Worm (Caenorhabditis elegans) whole organism, L2 larva: ENCODE data around the gene npp-27.

ENCODE experiments used
- R02D3.7 ChIP-seq: fragments of 150-350 bp; optimal IDR thresholded peaks from 2 replicates; lab custom pipeline; 2014; ENCODE audit warnings: missing biosample characterization, missing genetic modification characterization
- dmd-4 ChIP-seq: sonication (generic microtip); optimal IDR thresholded peaks from 2 replicates; lab custom pipeline; 2017; ENCODE audit warnings: missing biosample characterization, missing genetic modification characterization
- egl-27 ChIP-seq: sonication (generic microtip); optimal IDR thresholded peaks from 3 replicates; lab custom pipeline; 2017; ENCODE audit warnings: missing biosample characterization, missing genetic modification reagents, missing genetic modification characterization
- lin-39 ChIP-seq: fragments of 150-350 bp; optimal IDR thresholded peaks from 2 replicates; lab custom pipeline; 2014; ENCODE audit warnings: missing biosample characterization, missing genetic modification reagents, missing genetic modification characterization
- nhr-11 ChIP-seq: fragments of 150-350 bp; optimal IDR thresholded peaks from 2 replicates; lab custom pipeline; 2014; ENCODE audit warnings: missing biosample characterization, missing genetic modification characterization
- snpc-4 ChIP-seq: fragments of 150-350 bp; optimal IDR thresholded peaks from 2 replicates; lab custom pipeline; 2014; ENCODE audit warnings: missing biosample characterization, missing genetic modification characterization
- unc-39 ChIP-seq: fragments of 150-350 bp; optimal IDR thresholded peaks from 2 replicates; lab custom pipeline; 2014; ENCODE audit warnings: missing biosample characterization, missing genetic modification characterization
- ztf-11 ChIP-seq: sonication (generic microtip); optimal IDR thresholded peaks from 2 replicates; lab custom pipeline; 2017; ENCODE audit warnings: missing biosample characterization, missing genetic modification characterization

DNA sequence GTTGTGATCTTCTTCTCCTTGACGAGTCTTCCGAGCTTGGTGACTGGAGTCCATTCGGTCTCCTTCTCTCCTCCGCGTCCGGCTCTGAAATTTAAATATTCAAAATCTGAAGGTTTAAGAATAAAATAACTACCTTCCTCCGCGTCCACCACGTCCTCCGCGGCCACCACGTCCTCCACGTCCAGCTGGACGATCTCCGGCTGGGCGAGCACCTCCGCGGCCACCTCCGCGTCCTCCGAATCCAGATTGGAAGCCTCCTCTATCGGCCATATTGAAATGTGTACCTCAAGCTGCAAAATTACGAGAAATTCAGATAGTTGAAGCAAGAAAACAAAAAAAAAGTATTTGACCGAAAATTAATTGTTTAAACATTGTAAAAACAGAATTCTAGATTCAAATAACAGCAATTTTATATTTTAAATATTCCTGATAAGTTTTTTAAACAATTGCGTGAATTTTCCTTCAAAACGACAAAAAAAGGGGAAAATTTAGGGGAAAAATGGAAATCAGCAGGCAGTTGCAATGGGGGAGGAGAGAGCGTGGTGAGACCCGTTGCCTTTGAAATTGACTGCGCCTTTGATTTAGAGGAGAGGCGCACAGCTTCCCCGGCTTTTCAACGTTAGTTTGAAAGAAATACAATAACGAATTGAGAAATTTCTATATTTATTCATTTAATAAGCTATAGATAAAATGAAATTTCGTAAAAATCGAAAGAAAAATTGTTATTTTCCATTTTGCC lies 16.2 kb upstream of the npp-27 start, which contains the start of gene rps-2:
- no peak for TF ChIP-seq lin-39 (tag; lab: Kevin White, UChicago)
- TF ChIP-seq ztf-11 (tag; lab: Kevin White, UChicago), result no peak
- no peak for TF ChIP-seq egl-27
- TF ChIP-seq R02D3.7 (tag; lab: Kevin White, UChicago), result no peak
- TF ChIP-seq dmd-4 (tag; lab: Kevin White, UChicago), result no peak
- TF ChIP-seq unc-39 (tag; lab: Kevin White, UChicago), result no peak
- no peak for TF ChIP-seq snpc-4
- TF ChIP-seq nhr-11 (tag; lab: Kevin White, UChicago), result no peak
